Fruit fly (Drosophila melanogaster) whole organism, wandering third instar larva: ENCODE results near the gene ato.

Experiments used
- Abd-B ChIP-seq: fragments of >200 bp; optimal IDR thresholded peaks from 2 replicates; lab custom pipeline; 2017; ENCODE audit warnings: missing biosample characterization, missing genetic modification characterization
- CG32264 ChIP-seq: fragments of 200-800 bp; sonication (Bioruptor generic); optimal IDR thresholded peaks from 2 replicates; lab custom pipeline; 2016; ENCODE audit warnings: missing biosample characterization, missing genetic modification characterization
- CG9705 ChIP-seq: fragments of 200-800 bp; sonication (Bioruptor generic); optimal IDR thresholded peaks from 2 replicates; lab custom pipeline; 2018; ENCODE audit warnings: missing biosample characterization, mild to moderate bottlenecking, missing genetic modification characterization
- CrebA ChIP-seq: fragments of 200-800 bp; sonication (Bioruptor generic); optimal IDR thresholded peaks from 2 replicates; lab custom pipeline; 2016; ENCODE audit warnings: missing biosample characterization, mild to moderate bottlenecking, missing genetic modification characterization, borderline replicate concordance
- Dfd ChIP-seq: fragments of >200 bp; optimal IDR thresholded peaks from 2 replicates; lab custom pipeline; 2017; ENCODE audit warnings: missing biosample characterization, missing genetic modification characterization
- Dif ChIP-seq: fragments of 200-275, 200-300 bp; sonication (Bioruptor generic); optimal IDR thresholded peaks from 2 replicates; lab custom pipeline; 2018; ENCODE audit warnings: missing biosample characterization, missing genetic modification characterization; ENCODE audit not compliant: partially characterized antibody
- GATAd ChIP-seq: sonication (Bioruptor generic); optimal IDR thresholded peaks from 2 replicates; lab custom pipeline; 2016; ENCODE audit warnings: missing biosample characterization, missing genetic modification characterization
- HLH106 ChIP-seq: fragments of 200-800 bp; optimal IDR thresholded peaks from 3 replicates; lab custom pipeline; 2019; ENCODE audit warnings: missing biosample characterization, mild to moderate bottlenecking, missing genetic modification characterization, moderate library complexity
- Hnf4 ChIP-seq: fragments of 200-800 bp; sonication (Bioruptor generic); optimal IDR thresholded peaks from 2 replicates; lab custom pipeline; 2016; ENCODE audit warnings: missing biosample characterization, mild to moderate bottlenecking, missing genetic modification characterization
- Hr78 ChIP-seq: fragments of >200 bp; optimal IDR thresholded peaks from 2 replicates; lab custom pipeline; 2017; ENCODE audit warnings: missing biosample characterization, missing genetic modification characterization
- Hr83 ChIP-seq: fragments of 200-300 bp; sonication (Bioruptor generic); optimal IDR thresholded peaks from 2 replicates; lab custom pipeline; 2016; ENCODE audit warnings: missing biosample characterization, mild to moderate bottlenecking, missing genetic modification characterization, moderate library complexity; ENCODE audit not compliant: poor library complexity, severe bottlenecking
- Jra ChIP-seq: sonication (Bioruptor generic); optimal IDR thresholded peaks from 2 replicates; lab custom pipeline; 2016; ENCODE audit warnings: missing biosample characterization, missing genetic modification characterization
- Mio ChIP-seq: sonication (Bioruptor generic); optimal IDR thresholded peaks from 2 replicates; lab custom pipeline; 2016; ENCODE audit warnings: missing biosample characterization, missing genetic modification characterization
- Myc ChIP-seq: fragments of >200 bp; optimal IDR thresholded peaks from 2 replicates; lab custom pipeline; 2017
- N ChIP-seq: fragments of >200 bp; optimal IDR thresholded peaks from 2 replicates; lab custom pipeline; 2018; ENCODE audit warnings: missing biosample characterization, missing external identifiers, missing genetic modification characterization
- OdsH ChIP-seq: fragments of 200-800 bp; sonication (Bioruptor generic); optimal IDR thresholded peaks from 2 replicates; lab custom pipeline; 2016; ENCODE audit warnings: missing biosample characterization, mild to moderate bottlenecking, missing genetic modification characterization
- Rel ChIP-seq, 2 experiments: fragments of 200-800 bp; sonication (Bioruptor generic) in 1 of 2; optimal IDR thresholded peaks; 2 replicates in 1 of 2; 3 replicates in 1 of 2; lab custom pipeline; 2016 to 2019; ENCODE audit warnings: mild to moderate bottlenecking in 2 of 2, missing biosample characterization in 2 of 2, missing genetic modification characterization in 2 of 2, moderate library complexity in 1 of 2
- Sp1 ChIP-seq: fragments of 200-800 bp; sonication (Bioruptor generic); optimal IDR thresholded peaks from 3 replicates; lab custom pipeline; 2019; ENCODE audit warnings: missing biosample characterization, mild to moderate bottlenecking, missing genetic modification characterization, moderate library complexity
- Vsx2 ChIP-seq: fragments of 200-300, 225-300 bp; sonication (Bioruptor generic); optimal IDR thresholded peaks from 2 replicates; lab custom pipeline; 2018; ENCODE audit warnings: missing biosample characterization, missing genetic modification characterization; ENCODE audit not compliant: partially characterized antibody
- br ChIP-seq: fragments of 200-800 bp; sonication (Bioruptor generic); optimal IDR thresholded peaks from 2 replicates; lab custom pipeline; 2016; ENCODE audit warnings: missing biosample characterization, missing genetic modification characterization
- brk ChIP-seq: fragments of 200-800 bp; sonication (Bioruptor generic); optimal IDR thresholded peaks from 2 replicates; lab custom pipeline; 2016; ENCODE audit warnings: missing biosample characterization, mild to moderate bottlenecking, missing genetic modification characterization
- dl ChIP-seq, 2 experiments: fragments of 175-275, 200-275 bp in 1 of 2; fragments of 200-275 bp in 1 of 2; sonication (Bioruptor generic); optimal IDR thresholded peaks; lab custom pipeline; 2018; ENCODE audit warnings: mild to moderate bottlenecking in 2 of 2, missing biosample characterization in 2 of 2, missing genetic modification characterization in 2 of 2, moderate library complexity in 2 of 2; ENCODE audit not compliant: partially characterized antibody in 2 of 2, insufficient read depth in 1 of 2
- dmrt93B ChIP-seq: fragments of 200-800 bp; sonication (Bioruptor generic); optimal IDR thresholded peaks from 2 replicates; lab custom pipeline; 2018; ENCODE audit warnings: missing biosample characterization, mild to moderate bottlenecking, missing genetic modification characterization
- dsf ChIP-seq: sonication (Bioruptor generic); optimal IDR thresholded peaks from 2 replicates; lab custom pipeline; 2016; ENCODE audit warnings: missing biosample characterization, missing genetic modification characterization, borderline replicate concordance
- ey ChIP-seq: fragments of 200-800 bp; sonication (Bioruptor generic); optimal IDR thresholded peaks from 2 replicates; lab custom pipeline; 2016; ENCODE audit warnings: missing biosample characterization, missing genetic modification characterization
- foxo ChIP-seq, 2 experiments: fragments of 200-800 bp; sonication (Bioruptor generic); optimal IDR thresholded peaks; 2 replicates in 1 of 2; 3 replicates in 1 of 2; lab custom pipeline; 2016 to 2017; ENCODE audit warnings: missing biosample characterization in 2 of 2, missing genetic modification characterization in 2 of 2
- fru ChIP-seq: fragments of 200-800 bp; sonication (Bioruptor generic); optimal IDR thresholded peaks from 3 replicates; lab custom pipeline; 2016; ENCODE audit warnings: missing biosample characterization, mild to moderate bottlenecking, missing genetic modification characterization
- h ChIP-seq: fragments of 200-800 bp; sonication (Bioruptor generic); optimal IDR thresholded peaks from 3 replicates; lab custom pipeline; 2016; ENCODE audit warnings: missing biosample characterization, mild to moderate bottlenecking, missing genetic modification characterization
- jim ChIP-seq: fragments of 175-275, 200-325 bp; sonication (Bioruptor generic); optimal IDR thresholded peaks from 2 replicates; lab custom pipeline; 2016; ENCODE audit warnings: missing biosample characterization, mild to moderate bottlenecking, missing genetic modification characterization
- lola ChIP-seq: fragments of >200 bp; optimal IDR thresholded peaks from 2 replicates; lab custom pipeline; 2017; ENCODE audit warnings: missing biosample characterization, missing genetic modification characterization
- pan ChIP-seq: fragments of >200 bp; optimal IDR thresholded peaks from 2 replicates; lab custom pipeline; 2017
- psq ChIP-seq: fragments of 200-800 bp; sonication (Bioruptor generic); optimal IDR thresholded peaks from 3 replicates; lab custom pipeline; 2017; ENCODE audit warnings: missing biosample characterization, mild to moderate bottlenecking, missing genetic modification characterization, moderate library complexity
- rgr ChIP-seq: fragments of 200-800 bp; sonication (Bioruptor generic); optimal IDR thresholded peaks from 3 replicates; lab custom pipeline; 2016; ENCODE audit warnings: missing biosample characterization, mild to moderate bottlenecking, missing genetic modification characterization
- sage ChIP-seq: fragments of 200-800 bp; sonication (Bioruptor generic); optimal IDR thresholded peaks from 2 replicates; lab custom pipeline; 2016; ENCODE audit warnings: missing biosample characterization, mild to moderate bottlenecking, missing genetic modification characterization
- sv ChIP-seq: fragments of 200-800 bp; sonication (Bioruptor generic); optimal IDR thresholded peaks from 3 replicates; lab custom pipeline; 2016; ENCODE audit warnings: missing biosample characterization, missing genetic modification characterization
- tai ChIP-seq: sonication (Bioruptor generic); optimal IDR thresholded peaks from 2 replicates; lab custom pipeline; 2016; ENCODE audit warnings: missing biosample characterization, missing genetic modification characterization
- usp ChIP-seq: fragments of >200 bp; optimal IDR thresholded peaks from 2 replicates; lab custom pipeline; 2017; ENCODE audit warnings: missing biosample characterization, missing genetic modification characterization
- woc ChIP-seq: sonication (Bioruptor generic); optimal IDR thresholded peaks from 2 replicates; lab custom pipeline; 2016; ENCODE audit warnings: missing biosample characterization, mild to moderate bottlenecking, missing genetic modification characterization

ato gene

dm6 chr3R:8279970-8280369 is 2.1 kb downstream of the ato start:
- peak in 1 of 2 experiments; percentile 22 for TF ChIP-seq foxo (GFP tag; optimal IDR thresholded peaks at IDR 0.05; lab: Kevin White, UChicago)
- no peak for TF ChIP-seq usp (GFP tag; lab: Kevin White, UChicago)
- no peak for TF ChIP-seq N
- peak; percentile 19 for TF ChIP-seq Sp1 (GFP tag; lab: Kevin White, UChicago)
- TF ChIP-seq Dif (GFP tag; lab: Kevin White, UChicago) = peak; percentile 20
- no peak for TF ChIP-seq Rel (GFP tag; optimal IDR thresholded peaks at IDR 0.05; lab: Kevin White, UChicago)
- TF ChIP-seq Rel (tag; optimal IDR thresholded peaks at IDR 0.05; lab: Kevin White, UChicago) = peak; percentile 38
- TF ChIP-seq jim = no peak
- no peak for TF ChIP-seq rgr (GFP tag; lab: Kevin White, UChicago)
- peak; percentile 43 for TF ChIP-seq HLH106

dm6 chr3R:8282727-8283126 is 4.9 kb downstream of the ato start:
- TF ChIP-seq HLH106 (peak; percentile 51), N (no peak), dsf (GFP tag; lab: Kevin White, UChicago) (no peak), foxo (GFP tag; optimal IDR thresholded peaks at IDR 0.05; lab: Kevin White, UChicago) (peak in 1 of 2 experiments; percentile 38), CG32264 (GFP tag; lab: Kevin White, UChicago) (no peak), woc (peak; percentile 44), Abd-B (GFP tag; lab: Kevin White, UChicago) (no peak), lola (no peak), Hr83 (GFP tag; lab: Kevin White, UChicago) (no peak), tai (GFP tag; lab: Kevin White, UChicago) (no peak), Myc (lab: Kevin White, UChicago) (no peak), Vsx2 (no peak), br (peak; percentile 24), pan (no peak), Rel (GFP tag; optimal IDR thresholded peaks at IDR 0.05; lab: Kevin White, UChicago) (no peak), Rel (tag; optimal IDR thresholded peaks at IDR 0.05; lab: Kevin White, UChicago) (no peak), fru (GFP tag; lab: Kevin White, UChicago) (peak; percentile 39), rgr (GFP tag; lab: Kevin White, UChicago) (peak; percentile 46), usp (GFP tag; lab: Kevin White, UChicago) (no peak), sage (GFP tag; lab: Kevin White, UChicago) (no peak), Jra (GFP tag; lab: Kevin White, UChicago) (no peak), Mio (GFP tag; lab: Kevin White, UChicago) (no peak), GATAd (GFP tag; lab: Kevin White, UChicago) (no peak), h (GFP tag; lab: Kevin White, UChicago) (peak; percentile 51), ey (GFP tag; lab: Kevin White, UChicago) (peak; percentile 48), Hr78 (GFP tag; lab: Kevin White, UChicago) (no peak), sv (GFP tag; lab: Kevin White, UChicago) (no peak), dl (GFP tag; optimal IDR thresholded peaks at IDR 0.05; lab: Kevin White, UChicago; ENCODE audit: insufficient read depth in 1 of 2, partially characterized antibody in 2 of 2) (no peak), psq (GFP tag; lab: Kevin White, UChicago) (peak; percentile 4), Sp1 (GFP tag; lab: Kevin White, UChicago) (peak; percentile 44), Dif (GFP tag; lab: Kevin White, UChicago) (no peak), CrebA (GFP tag; lab: Kevin White, UChicago) (no peak), dmrt93B (GFP tag; lab: Kevin White, UChicago) (no peak), CG9705 (GFP tag; lab: Kevin White, UChicago) (no peak), OdsH (GFP tag; lab: Kevin White, UChicago) (peak; percentile 27), brk (GFP tag; lab: Kevin White, UChicago) (no peak), Dfd (GFP tag; lab: Kevin White, UChicago) (no peak), Hnf4 (GFP tag; lab: Kevin White, UChicago) (no peak), jim (no peak)
